Fruit fly (Drosophila melanogaster): ENCODE results near the gene VhaM9.7-c.
A peak's percentile ranks its signal among the peaks of the same experiment; 100 is the strongest.

The VhaM9.7-c gene

dm6 chr3L:4169957-4170651 is 16.6 kb downstream of the VhaM9.7-c start, which contains the start of gene Ero1L:
Gene Ero1L, plus strand, starts transcription at chr3L:4170404.
- peak; percentile 39 for TF ChIP-seq noc (tag; optimal IDR thresholded peaks at IDR 0.05)

- TF ChIP-seq noc (tag; optimal IDR thresholded peaks at IDR 0.05) = no peak
Measured at dm6 chr3L:4167353-4167842, 19.3 kb downstream of the VhaM9.7-c start, which contains the start of gene mas. Gene mas, minus strand, starts transcription at chr3L:4167464.

- no peak for TF ChIP-seq noc (tag; optimal IDR thresholded peaks at IDR 0.05)
Measured at dm6 chr3L:4160926-4161325, 25.7 kb downstream of the VhaM9.7-c start, which contains the start of gene nab. Gene nab, minus strand, starts transcription at chr3L:4160932.

dm6 chr3L:4159264-4159663 is 27.4 kb downstream of the VhaM9.7-c start:
- TF ChIP-seq noc (tag; optimal IDR thresholded peaks at IDR 0.05) = no peak

- TF ChIP-seq noc (tag; optimal IDR thresholded peaks at IDR 0.05) = no peak
Measured at dm6 chr3L:4158361-4158760, 28.3 kb downstream of the VhaM9.7-c start.

dm6 chr3L:4157852-4158251 is 28.8 kb downstream of the VhaM9.7-c start:
- no peak for TF ChIP-seq noc (tag; optimal IDR thresholded peaks at IDR 0.05)

- no peak for TF ChIP-seq noc (tag; optimal IDR thresholded peaks at IDR 0.05)
Measured at dm6 chr3L:4148406-4148975, 38.2 kb downstream of the VhaM9.7-c start, which contains the start of gene CG1299. Gene CG1299, plus strand, starts transcription at chr3L:4148696.

- TF ChIP-seq noc (tag; optimal IDR thresholded peaks at IDR 0.05) = no peak
Measured at dm6 chr3L:4145229-4145628, 41.4 kb downstream of the VhaM9.7-c start.

- no peak for TF ChIP-seq noc (tag; optimal IDR thresholded peaks at IDR 0.05)
Measured at dm6 chr3L:4142064-4142463, 44.6 kb downstream of the VhaM9.7-c start, which contains the start of gene CG32260. Gene CG32260, plus strand, starts transcription at chr3L:4142364.

dm6 chr3L:4141167-4141566 is 45.5 kb downstream of the VhaM9.7-c start, which contains the start of gene Akh:
Gene Akh, plus strand, starts transcription at chr3L:4141467.
- TF ChIP-seq noc (tag; optimal IDR thresholded peaks at IDR 0.05) = no peak

- peak; percentile 27 for TF ChIP-seq noc (tag; optimal IDR thresholded peaks at IDR 0.05)
Measured at dm6 chr3L:4138804-4139521, 47.7 kb downstream of the VhaM9.7-c start, which contains the start of the genes Rop and Ras64B. Gene Rop, minus strand, starts transcription at chr3L:4138996. Gene Ras64B, plus strand, starts transcription at chr3L:4139076.
